Fruit fly (Drosophila melanogaster) whole organism, embryonic: ENCODE results near the gene EMC3.

ENCODE experiments used
- Atf6 ChIP-seq: fragments of 200-800 bp; sonication (Bioruptor generic); IDR thresholded peaks from 2 replicates; pipeline ENCODE4 v1.3.6; 2022; ENCODE audit warnings: missing biosample characterization, missing genetic modification characterization
- C15 ChIP-seq: fragments of 200-800 bp; sonication (Bioruptor generic); IDR thresholded peaks from 3 replicates; pipeline ENCODE4 v1.3.6; 2022; ENCODE audit warnings: missing biosample characterization, missing genetic modification characterization
- CG10209 ChIP-seq: fragments of 200-800 bp; sonication (Bioruptor generic); optimal IDR thresholded peaks from 3 replicates; lab custom pipeline; 2017; ENCODE audit warnings: missing biosample characterization, mild to moderate bottlenecking, missing genetic modification characterization, missing genetic modification reagents
- CG10979 ChIP-seq: fragments of 200-800 bp; sonication (Bioruptor generic); optimal IDR thresholded peaks from 2 replicates; lab custom pipeline; 2018; ENCODE audit warnings: missing biosample characterization, mild to moderate bottlenecking, missing genetic modification characterization, moderate library complexity
- CG12659 ChIP-seq: fragments of 200-800 bp; sonication (Bioruptor generic); optimal IDR thresholded peaks from 3 replicates; lab custom pipeline; 2017; ENCODE audit warnings: mild to moderate bottlenecking, missing biosample characterization, missing genetic modification reagents, missing genetic modification characterization
- CG12744 ChIP-seq: fragments of 200-800 bp; sonication (Bioruptor generic); optimal IDR thresholded peaks from 2 replicates; lab custom pipeline; 2016; ENCODE audit warnings: missing biosample characterization, missing genetic modification characterization
- CG13775 ChIP-seq: fragments of 200-800 bp; sonication (Bioruptor generic); optimal IDR thresholded peaks from 3 replicates; lab custom pipeline; 2017; ENCODE audit warnings: missing biosample characterization, mild to moderate bottlenecking, missing genetic modification characterization
- CG17186 ChIP-seq: fragments of 200-800 bp; sonication (Bioruptor generic); optimal IDR thresholded peaks from 3 replicates; lab custom pipeline; 2017; ENCODE audit warnings: missing biosample characterization, missing genetic modification reagents, missing genetic modification characterization
- CG2202 ChIP-seq: fragments of 200-800 bp; sonication (Bioruptor generic); optimal IDR thresholded peaks from 2 replicates; lab custom pipeline; 2018; ENCODE audit warnings: missing biosample characterization, mild to moderate bottlenecking, missing genetic modification characterization
- CG32532 ChIP-seq: fragments of 200-800 bp; sonication (Bioruptor generic); IDR thresholded peaks from 2 replicates; pipeline ENCODE4 v1.3.6; 2022; ENCODE audit warnings: missing biosample characterization, missing genetic modification characterization
- CG3281 ChIP-seq: fragments of 200-800 bp; sonication (Bioruptor generic); optimal IDR thresholded peaks from 3 replicates; lab custom pipeline; 2017; ENCODE audit warnings: missing biosample characterization, mild to moderate bottlenecking, missing genetic modification characterization
- CG6254 ChIP-seq: fragments of 200-800 bp; sonication (Bioruptor generic); optimal IDR thresholded peaks from 3 replicates; lab custom pipeline; 2017; ENCODE audit warnings: mild to moderate bottlenecking, missing biosample characterization, missing genetic modification reagents, missing genetic modification characterization
- CG6272 ChIP-seq: fragments of 200-800 bp; sonication (Bioruptor generic); IDR thresholded peaks from 2 replicates; pipeline ENCODE4 v1.3.6; 2022; ENCODE audit warnings: missing biosample characterization, missing genetic modification characterization
- CG6813 ChIP-seq: fragments of 200-800 bp; sonication (Bioruptor generic); optimal IDR thresholded peaks from 2 replicates; lab custom pipeline; 2017; ENCODE audit warnings: missing biosample characterization, missing genetic modification characterization, mild to moderate bottlenecking, moderate library complexity, missing genetic modification reagents
- CG7556 ChIP-seq: fragments of 200-800 bp; sonication (Bioruptor generic); optimal IDR thresholded peaks from 2 replicates; lab custom pipeline; 2017; ENCODE audit warnings: missing biosample characterization, mild to moderate bottlenecking, missing genetic modification characterization
- CG8388 ChIP-seq: fragments of 200-800 bp; sonication (Bioruptor generic); optimal IDR thresholded peaks from 2 replicates; lab custom pipeline; 2019; ENCODE audit warnings: missing biosample characterization, mild to moderate bottlenecking, missing genetic modification characterization, moderate library complexity
- CHES-1-like ChIP-seq: fragments of 200-800 bp; sonication (Bioruptor generic); optimal IDR thresholded peaks from 2 replicates; lab custom pipeline; 2016; ENCODE audit warnings: missing biosample characterization, missing genetic modification characterization
- Dbx ChIP-seq: fragments of 200-800 bp; sonication (Bioruptor generic); IDR thresholded peaks from 3 replicates; pipeline ENCODE4 v1.3.6; 2022; ENCODE audit warnings: missing biosample characterization, missing genetic modification characterization
- Ets97D ChIP-seq: fragments of 200-800 bp; sonication (Bioruptor generic); optimal IDR thresholded peaks from 3 replicates; lab custom pipeline; 2016; ENCODE audit warnings: missing biosample characterization, missing genetic modification characterization
- Hr51 ChIP-seq, 2 experiments: fragments of 200-800 bp; sonication (Bioruptor generic); optimal IDR thresholded peaks; 2 replicates in 1 of 2; 3 replicates in 1 of 2; lab custom pipeline; 2016 to 2018; ENCODE audit warnings: missing biosample characterization in 2 of 2, missing genetic modification characterization in 2 of 2, mild to moderate bottlenecking in 1 of 2, moderate library complexity in 1 of 2
- MBD-R2 ChIP-seq: fragments of 200-800 bp; sonication (Bioruptor generic); IDR thresholded peaks from 2 replicates; pipeline ENCODE4 v1.3.6; 2022; ENCODE audit warnings: missing biosample characterization, missing genetic modification characterization
- Mes4 ChIP-seq: fragments of 200-800 bp; sonication (Bioruptor generic); optimal IDR thresholded peaks from 2 replicates; lab custom pipeline; 2016; ENCODE audit warnings: missing biosample characterization, missing genetic modification characterization
- NK7.1 ChIP-seq: fragments of 200-800 bp; sonication (Bioruptor generic); optimal IDR thresholded peaks from 3 replicates; lab custom pipeline; 2016; ENCODE audit warnings: missing biosample characterization, missing genetic modification characterization
- Sox100B ChIP-seq: fragments of 200-800 bp; sonication (Bioruptor generic); optimal IDR thresholded peaks from 3 replicates; lab custom pipeline; 2018; ENCODE audit warnings: missing biosample characterization, mild to moderate bottlenecking, missing genetic modification characterization
- Sox102F ChIP-seq: fragments of 200-800 bp; sonication (Bioruptor generic); optimal IDR thresholded peaks from 2 replicates; lab custom pipeline; 2018; ENCODE audit warnings: missing biosample characterization, mild to moderate bottlenecking, missing genetic modification characterization, moderate library complexity
- Xbp1 ChIP-seq: fragments of 200-800 bp; sonication (Bioruptor generic); optimal IDR thresholded peaks from 3 replicates; lab custom pipeline; 2016; ENCODE audit warnings: missing biosample characterization, mild to moderate bottlenecking, missing genetic modification characterization
- Xrp1 ChIP-seq: fragments of 200-800 bp; sonication (Bioruptor generic); IDR thresholded peaks from 2 replicates; pipeline ENCODE4 v1.3.6; 2022; ENCODE audit warnings: missing biosample characterization, missing genetic modification characterization
- YL-1 ChIP-seq: fragments of 200-800 bp; sonication (Bioruptor generic); optimal IDR thresholded peaks from 3 replicates; lab custom pipeline; 2017; ENCODE audit warnings: missing biosample characterization, mild to moderate bottlenecking, missing genetic modification characterization
- ab ChIP-seq: fragments of 200-800 bp; sonication (Bioruptor generic); optimal IDR thresholded peaks from 2 replicates; lab custom pipeline; 2016; ENCODE audit warnings: missing biosample characterization, missing genetic modification characterization
- ap ChIP-seq: fragments of 200-800 bp; sonication (Bioruptor generic); IDR thresholded peaks from 2 replicates; pipeline ENCODE4 v1.3.6; 2022; ENCODE audit warnings: missing biosample characterization, missing genetic modification characterization
- bowl ChIP-seq: fragments of 200-800 bp; sonication (Bioruptor generic); IDR thresholded peaks from 2 replicates; pipeline ENCODE4 v1.3.6; 2022; ENCODE audit warnings: missing biosample characterization, missing genetic modification characterization
- cas ChIP-seq: fragments of 200-800 bp; sonication (Bioruptor generic); IDR thresholded peaks from 2 replicates; pipeline ENCODE4 v1.3.6; 2022; ENCODE audit warnings: missing biosample characterization, missing genetic modification characterization
- cg ChIP-seq: fragments of 200-800 bp; sonication (Bioruptor generic); optimal IDR thresholded peaks from 3 replicates; lab custom pipeline; 2019; ENCODE audit warnings: missing biosample characterization, mild to moderate bottlenecking, missing genetic modification characterization, moderate library complexity
- ci ChIP-seq: fragments of 200-800 bp; sonication (Bioruptor generic); IDR thresholded peaks from 3 replicates; pipeline ENCODE4 v1.3.6; 2022; ENCODE audit warnings: missing biosample characterization, missing genetic modification characterization
- dysf ChIP-seq: fragments of 200-800 bp; sonication (Bioruptor generic); IDR thresholded peaks from 3 replicates; pipeline ENCODE4 v1.3.6; 2022; ENCODE audit warnings: missing biosample characterization, missing genetic modification characterization
- exex ChIP-seq: fragments of 200-800 bp; sonication (Bioruptor generic); optimal IDR thresholded peaks from 4 replicates; lab custom pipeline; 2018; ENCODE audit warnings: missing biosample characterization, mild to moderate bottlenecking, missing genetic modification characterization, moderate library complexity
- gcm ChIP-seq: fragments of 200-800 bp; sonication (Bioruptor generic); optimal IDR thresholded peaks from 2 replicates; lab custom pipeline; 2019; ENCODE audit warnings: missing biosample characterization, mild to moderate bottlenecking, missing genetic modification characterization, moderate library complexity
- grn ChIP-seq: fragments of 200-800 bp; sonication (Bioruptor generic); optimal IDR thresholded peaks from 3 replicates; lab custom pipeline; 2017; ENCODE audit warnings: missing biosample characterization, missing genetic modification characterization
- gt ChIP-seq: fragments of 200-800 bp; sonication (Bioruptor generic); IDR thresholded peaks from 2 replicates; pipeline ENCODE4 v1.3.6; 2022; ENCODE audit warnings: missing biosample characterization, missing genetic modification characterization
- hbn ChIP-seq: fragments of 200-800 bp; sonication (Bioruptor generic); IDR thresholded peaks from 2 replicates; pipeline ENCODE4 v1.3.6; 2022; ENCODE audit warnings: missing biosample characterization, missing genetic modification characterization; ENCODE audit not compliant: partially characterized antibody
- jigr1 ChIP-seq: fragments of 200-800 bp; sonication (Bioruptor generic); IDR thresholded peaks from 3 replicates; pipeline ENCODE4 v1.3.6; 2022; ENCODE audit warnings: missing biosample characterization, missing genetic modification characterization
- lab ChIP-seq: fragments of 200-800 bp; sonication (Bioruptor generic); optimal IDR thresholded peaks from 3 replicates; lab custom pipeline; 2017; ENCODE audit warnings: missing biosample characterization, missing genetic modification characterization, mild to moderate bottlenecking, moderate library complexity, missing genetic modification reagents
- nerfin-1 ChIP-seq: fragments of 200-800 bp; sonication (Bioruptor generic); optimal IDR thresholded peaks from 3 replicates; lab custom pipeline; 2019; ENCODE audit warnings: missing biosample characterization, mild to moderate bottlenecking, missing genetic modification characterization, moderate library complexity
- p53 ChIP-seq: fragments of 200-800 bp; sonication (Bioruptor generic); optimal IDR thresholded peaks from 2 replicates; lab custom pipeline; 2016; ENCODE audit warnings: missing biosample characterization, missing genetic modification characterization
- rib ChIP-seq: fragments of 200-800 bp; sonication (Bioruptor generic); IDR thresholded peaks from 2 replicates; pipeline ENCODE4 v1.3.6; 2022; ENCODE audit warnings: missing biosample characterization, missing genetic modification characterization
- sc ChIP-seq, 3 experiments: fragments of >200 bp in 2 of 3; fragments of 200-800 bp in 1 of 3; sonication (Bioruptor generic) in 1 of 3; optimal IDR thresholded peaks; 2 replicates in 2 of 3; 3 replicates in 1 of 3; lab custom pipeline; 2017; ENCODE audit warnings: mild to moderate bottlenecking in 1 of 3, missing biosample characterization in 1 of 3, missing genetic modification characterization in 1 of 3, missing genetic modification reagents in 1 of 3
- sr ChIP-seq: fragments of 200-800 bp; sonication (Bioruptor generic); IDR thresholded peaks from 3 replicates; pipeline ENCODE4 v1.3.6; 2022; ENCODE audit warnings: missing biosample characterization, missing genetic modification characterization
- unc-4 ChIP-seq: fragments of 200-800 bp; sonication (Bioruptor generic); IDR thresholded peaks from 2 replicates; pipeline ENCODE4 v1.3.6; 2022; ENCODE audit warnings: missing biosample characterization, missing genetic modification characterization; ENCODE audit not compliant: partially characterized antibody
- zf30C ChIP-seq: fragments of 200-800 bp; sonication (Bioruptor generic); optimal IDR thresholded peaks from 3 replicates; lab custom pipeline; 2018; ENCODE audit warnings: missing biosample characterization, mild to moderate bottlenecking, missing genetic modification characterization

EMC3 gene

dm6 chr2L:10767597-10768188, 35.5 kb upstream of the EMC3 start, which contains the start of gene Ubc2 (continued):
- TF ChIP-seq CG32532 (GFP tag; lab: Robert Waterston, UW) (peak; percentile 49), CG7556 (GFP tag; lab: Kevin White, UChicago) (no peak), sc (optimal IDR thresholded peaks at IDR 0.05; lab: Kevin White, UChicago) (no peak), sc (GFP tag; optimal IDR thresholded peaks at IDR 0.05; lab: Kevin White, UChicago) (no peak), CG10979 (tag; lab: Kevin White, UChicago) (peak; percentile 10), grn (GFP tag; lab: Kevin White, UChicago) (no peak), hbn (peak; percentile 69), Mes4 (GFP tag; lab: Kevin White, UChicago) (no peak), Sox102F (GFP tag; lab: Kevin White, UChicago) (no peak), MBD-R2 (GFP tag; lab: Robert Waterston, UW) (peak; percentile 93), CG13775 (GFP tag; lab: Kevin White, UChicago) (peak; percentile 6), Xrp1 (GFP tag; lab: Robert Waterston, UW) (no peak), CG12744 (GFP tag; lab: Kevin White, UChicago) (peak; percentile 4), sr (GFP tag; lab: Robert Waterston, UW) (no peak), unc-4 (peak; percentile 82), NK7.1 (GFP tag; lab: Kevin White, UChicago) (no peak), ci (GFP tag; lab: Robert Waterston, UW) (0 out of 3 replicates have a peak, but pooled peaks have one; percentile 31), Dbx (0 out of 3 replicates have a peak, but pooled peaks have one; percentile 22), lab (GFP tag; lab: Kevin White, UChicago) (no peak), CG12659 (GFP tag; lab: Kevin White, UChicago) (peak; percentile 81), gt (GFP tag; lab: Robert Waterston, UW) (no peak), CG6254 (no peak), CG6813 (GFP tag; lab: Kevin White, UChicago) (no peak), Atf6 (no peak), dysf (GFP tag; lab: Robert Waterston, UW) (no peak), CG6272 (GFP tag; lab: Robert Waterston, UW) (peak; percentile 31; the same call in 1 of the 2 replicates), C15 (GFP tag; lab: Robert Waterston, UW) (no peak), Xbp1 (GFP tag; lab: Kevin White, UChicago) (peak; percentile 46), Sox100B (GFP tag; lab: Kevin White, UChicago) (no peak), ap (no peak), CG3281 (GFP tag; lab: Kevin White, UChicago) (no peak), gcm (GFP tag; lab: Kevin White, UChicago) (no peak), YL-1 (peak; percentile 54), exex (tag; lab: Kevin White, UChicago) (no peak), CG10209 (GFP tag; lab: Kevin White, UChicago) (no peak), ab (GFP tag; lab: Kevin White, UChicago) (no peak), zf30C (GFP tag; lab: Kevin White, UChicago) (no peak), rib (0 out of 2 replicates have a peak, but pooled peaks have one; percentile 18), CHES-1-like (GFP tag; lab: Kevin White, UChicago) (peak; percentile 33), p53 (GFP tag; lab: Kevin White, UChicago) (no peak), nerfin-1 (tag; lab: Kevin White, UChicago) (no peak), CG8388 (GFP tag; lab: Kevin White, UChicago) (no peak), CG17186 (GFP tag; lab: Kevin White, UChicago) (peak; percentile 78), bowl (no peak), cg (GFP tag; lab: Kevin White, UChicago) (no peak), CG2202 (tag; lab: Kevin White, UChicago) (no peak), jigr1 (GFP tag; lab: Robert Waterston, UW) (no peak), cas (GFP tag; lab: Robert Waterston, UW) (no peak), Hr51 (GFP tag; optimal IDR thresholded peaks at IDR 0.05; lab: Kevin White, UChicago) (peak in 1 of 2 experiments; percentile 28), Ets97D (peak; percentile 94)
